Worm (Caenorhabditis elegans) whole organism, L4 larva: ENCODE data around the gene atp-5.
A peak's percentile ranks its signal among the peaks of the same experiment; 100 is the strongest.

Experiments used
- D1046.2 ChIP-seq: fragments of 200-800 bp; sonication (Bioruptor generic); IDR thresholded peaks from 2 replicates; pipeline ENCODE4 v1.3.6; 2022; ENCODE audit warnings: missing genetic modification characterization, missing compliant biosample characterization
- ceh-44 ChIP-seq: fragments of 200-800 bp; sonication (Bioruptor generic); IDR thresholded peaks from 2 replicates; pipeline ENCODE4 v1.3.6; 2022; ENCODE audit warnings: missing genetic modification reagents, missing genetic modification characterization, missing compliant biosample characterization
- daf-12 ChIP-seq: fragments of 150-350 bp; optimal IDR thresholded peaks from 2 replicates; lab custom pipeline; 2014; ENCODE audit warnings: missing biosample characterization, missing genetic modification reagents, missing genetic modification characterization
- madf-5 ChIP-seq, 2 experiments: fragments of 200-800 bp; sonication (Bioruptor generic); IDR thresholded peaks; 2 replicates each; pipeline ENCODE4 v1.3.6; 2022; ENCODE audit warnings: missing compliant biosample characterization in 2 of 2, missing genetic modification characterization in 2 of 2
- nhr-10 ChIP-seq: fragments of 150-350 bp; optimal IDR thresholded peaks from 2 replicates; lab custom pipeline; 2014; ENCODE audit warnings: missing biosample characterization, missing genetic modification characterization
- nhr-11 ChIP-seq: fragments of 150-350 bp; optimal IDR thresholded peaks from 2 replicates; lab custom pipeline; 2014; ENCODE audit warnings: missing biosample characterization, missing genetic modification characterization
- nhr-25 ChIP-seq: sonication (generic microtip); optimal IDR thresholded peaks from 2 replicates; lab custom pipeline; 2017; ENCODE audit warnings: missing genetic modification characterization, mild to moderate bottlenecking, missing compliant biosample characterization, antibody characterized with exemption, moderate library complexity, borderline replicate concordance; ENCODE audit not compliant: insufficient read depth
- nhr-41 ChIP-seq: fragments of 200-800 bp; sonication (Bioruptor generic); IDR thresholded peaks from 2 replicates; pipeline ENCODE4 v1.3.6; 2022; ENCODE audit warnings: missing genetic modification reagents, missing genetic modification characterization, missing compliant biosample characterization
- unc-39 ChIP-seq: sonication (generic microtip); optimal IDR thresholded peaks from 2 replicates; lab custom pipeline; 2017; ENCODE audit warnings: missing biosample characterization, missing genetic modification characterization
- ztf-11 ChIP-seq: fragments of 150-350 bp; optimal IDR thresholded peaks from 2 replicates; lab custom pipeline; 2014; ENCODE audit warnings: missing biosample characterization, missing genetic modification characterization

- TF ChIP-seq nhr-11 (tag; lab: Kevin White, UChicago) (peak; percentile 21), nhr-10 (no peak), nhr-25 (tag; lab: Kevin White, UChicago) (no peak), ceh-44 (GFP tag; lab: Robert Waterston, UW) (no peak), ztf-11 (tag; lab: Kevin White, UChicago) (no peak), daf-12 (tag; lab: Kevin White, UChicago) (no peak), madf-5 (GFP tag; IDR thresholded peaks at IDR 0.05; lab: Robert Waterston, UW) (no peak), unc-39 (tag; lab: Kevin White, UChicago) (no peak), D1046.2 (GFP tag; lab: Robert Waterston, UW) (no peak), nhr-41 (GFP tag; lab: Robert Waterston, UW) (no peak)
Observed at ce11 chrV:11121247-11121646, 2.4 kb downstream of the atp-5 start.
